Worm (Caenorhabditis elegans) whole organism, L2 larva: ENCODE data around the gene clec-51.

ENCODE experiments used
- elt-1 ChIP-seq: fragments of 150-350 bp; optimal IDR thresholded peaks from 2 replicates; lab custom pipeline; 2014; ENCODE audit warnings: missing biosample characterization, missing genetic modification characterization
- lin-13 ChIP-seq: fragments of 150-350 bp; optimal IDR thresholded peaks from 2 replicates; lab custom pipeline; 2014; ENCODE audit warnings: missing biosample characterization, missing genetic modification reagents, missing genetic modification characterization
- lin-39 ChIP-seq: fragments of 150-350 bp; optimal IDR thresholded peaks from 2 replicates; lab custom pipeline; 2014; ENCODE audit warnings: missing biosample characterization, missing genetic modification reagents, missing genetic modification characterization
- mab-5 ChIP-seq: fragments of 150-350 bp; optimal IDR thresholded peaks from 2 replicates; lab custom pipeline; 2014; ENCODE audit warnings: missing biosample characterization, missing genetic modification characterization
- mdl-1 ChIP-seq, 2 experiments: fragments of 150-350 bp in 1 of 2; sonication (generic microtip) in 1 of 2; optimal IDR thresholded peaks; 2 replicates each; lab custom pipeline; 2017; ENCODE audit warnings: missing biosample characterization in 2 of 2, missing genetic modification characterization in 2 of 2
- nhr-10 ChIP-seq: sonication (generic microtip); optimal IDR thresholded peaks from 2 replicates; lab custom pipeline; 2017; ENCODE audit warnings: missing biosample characterization, missing genetic modification characterization
- nhr-129 ChIP-seq: fragments of 150-350 bp; optimal IDR thresholded peaks from 2 replicates; lab custom pipeline; 2014; ENCODE audit warnings: missing biosample characterization, missing genetic modification characterization
- nhr-23 ChIP-seq: fragments of 150-350 bp; optimal IDR thresholded peaks from 2 replicates; lab custom pipeline; 2014; ENCODE audit warnings: missing biosample characterization, missing genetic modification reagents, missing genetic modification characterization
- nhr-237 ChIP-seq: fragments of 150-350 bp; optimal IDR thresholded peaks from 2 replicates; lab custom pipeline; 2014; ENCODE audit warnings: missing biosample characterization, missing genetic modification characterization
- sem-4 ChIP-seq: fragments of 150-350 bp; optimal IDR thresholded peaks from 2 replicates; lab custom pipeline; 2014; ENCODE audit warnings: missing biosample characterization, missing genetic modification reagents, missing genetic modification characterization
- unc-62 ChIP-seq: fragments of 150-350 bp; optimal IDR thresholded peaks from 2 replicates; lab custom pipeline; 2014; ENCODE audit warnings: missing biosample characterization, missing genetic modification reagents, missing genetic modification characterization

- TF ChIP-seq lin-39 (tag; lab: Kevin White, UChicago): no peak
- TF ChIP-seq sem-4 (tag; lab: Kevin White, UChicago): no peak
- no peak for TF ChIP-seq nhr-23 (tag; lab: Kevin White, UChicago)
- no peak for TF ChIP-seq mdl-1 (tag; optimal IDR thresholded peaks at IDR 0.05; lab: Kevin White, UChicago)
- TF ChIP-seq nhr-10: no peak
- no peak for TF ChIP-seq mab-5 (tag; lab: Kevin White, UChicago)
- TF ChIP-seq unc-62 (GFP tag; lab: Kevin White, UChicago): no peak
- no peak for TF ChIP-seq nhr-129 (tag; lab: Kevin White, UChicago)
- TF ChIP-seq nhr-237: no peak
- no peak for TF ChIP-seq elt-1 (tag; lab: Kevin White, UChicago)
- TF ChIP-seq lin-13 (GFP tag; lab: Kevin White, UChicago): no peak
Measured at ce11 chrIV:8201133-8201532, 37.5 kb upstream of the clec-51 start, which contains the start of gene glrx-22.
